Worm (Caenorhabditis elegans) whole organism, L4 larva: ENCODE measurements around the gene F59B2.14.

Experiments
- ces-1 ChIP-seq: fragments of 150-350 bp; sonication (generic microtip); optimal IDR thresholded peaks from 4 replicates; lab custom pipeline; 2014; ENCODE audit warnings: missing biosample characterization, missing genetic modification reagents, missing genetic modification characterization
- lsy-2 ChIP-seq, 2 experiments: fragments of 150-350 bp in 1 of 2; sonication (generic microtip) in 1 of 2; optimal IDR thresholded peaks; 2 replicates each; lab custom pipeline; 2014 to 2017; ENCODE audit warnings: missing biosample characterization in 2 of 2, missing genetic modification characterization in 2 of 2
- sdz-12 ChIP-seq: fragments of 200-800 bp; sonication (Bioruptor generic); optimal IDR thresholded peaks from 2 replicates; lab custom pipeline; 2018; ENCODE audit warnings: mild to moderate bottlenecking, missing genetic modification characterization, missing compliant biosample characterization
- zfp-2 ChIP-seq: sonication (generic microtip); optimal IDR thresholded peaks from 2 replicates; lab custom pipeline; 2016; ENCODE audit warnings: mild to moderate bottlenecking, missing genetic modification characterization, missing compliant biosample characterization

ce11 chrIII:9053740-9054252 lies 31.4 kb upstream of the F59B2.14 start, which contains the start of gene R107.5:
- TF ChIP-seq ces-1 (GFP tag; lab: Kevin White, UChicago) = no peak
- TF ChIP-seq zfp-2 (tag; lab: Kevin White, UChicago) = peak; percentile 72
- peak; percentile 97 for TF ChIP-seq sdz-12 (GFP tag; lab: Kevin White, UChicago)
- peak; percentile 88 to 92 for TF ChIP-seq lsy-2 (tag; optimal IDR thresholded peaks at IDR 0.05; lab: Kevin White, UChicago)
